Fruit fly (Drosophila melanogaster) whole organism: ENCODE data around the gene CG6511.

ENCODE experiments used
- Dll ChIP-seq: fragments of >200 bp; optimal IDR thresholded peaks from 2 replicates; lab custom pipeline; 2017
- EcR ChIP-seq, 2 experiments: fragments of >200 bp; optimal IDR thresholded peaks; 2 replicates each; lab custom pipeline; 2017; ENCODE audit warnings: missing biosample characterization in 2 of 2, missing genetic modification characterization in 2 of 2, missing genetic modification reagents in 2 of 2
- pan ChIP-seq: fragments of >200 bp; optimal IDR thresholded peaks from 2 replicates; lab custom pipeline; 2017
- usp ChIP-seq: fragments of >200 bp; optimal IDR thresholded peaks from 2 replicates; lab custom pipeline; 2017; ENCODE audit warnings: missing biosample characterization, missing genetic modification characterization, mixed read lengths

DNA sequence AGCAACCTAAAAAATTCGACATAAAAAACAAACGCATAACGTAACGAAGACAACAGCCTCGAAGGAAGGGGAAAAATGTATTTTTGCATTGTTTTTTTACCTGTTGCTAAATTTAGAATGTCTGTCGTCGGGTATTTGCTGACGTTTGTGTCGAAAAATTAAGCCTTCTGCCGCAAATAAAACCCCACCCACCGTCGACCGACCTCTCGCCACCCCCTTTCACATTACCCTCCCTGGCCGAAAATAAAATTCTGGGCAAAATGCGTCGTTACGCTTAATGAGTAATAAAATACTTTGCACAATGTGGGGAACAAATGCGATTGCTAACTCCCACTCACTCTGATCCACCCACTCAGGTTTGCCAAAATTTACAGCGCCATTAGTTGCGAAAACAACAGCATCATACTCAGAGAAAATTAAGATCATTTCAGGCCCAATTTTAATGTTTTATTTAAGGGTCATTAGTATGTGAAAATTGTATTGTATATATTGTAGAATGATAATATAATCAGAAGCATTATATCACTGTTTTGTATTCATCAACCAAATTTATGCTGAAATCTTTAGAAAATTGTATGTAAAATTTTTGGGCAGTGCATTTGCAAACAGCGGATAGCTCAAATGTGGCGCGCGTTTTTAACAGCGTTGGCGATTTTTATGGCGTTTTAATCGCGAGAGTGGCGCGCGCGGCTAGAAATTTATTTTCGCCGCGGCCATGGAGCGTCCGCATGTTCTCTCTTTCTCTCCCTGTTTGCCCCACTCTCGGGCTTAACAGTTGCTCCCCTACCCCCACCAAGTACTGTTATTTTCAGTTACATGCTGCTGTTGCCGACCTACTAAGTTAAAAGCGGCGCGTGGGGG is 48.7 kb upstream of the CG6511 start:
- peak; percentile 43 for TF ChIP-seq Dll (lab: Kevin White, UChicago)
- no peak for TF ChIP-seq usp (GFP tag; lab: Kevin White, UChicago)
- TF ChIP-seq pan (lab: Kevin White, UChicago): no peak
- TF ChIP-seq EcR (GFP tag; optimal IDR thresholded peaks at IDR 0.05; lab: Kevin White, UChicago): no peak
